Fruit fly (Drosophila melanogaster) whole organism: ENCODE data around the gene bcn92.

Experiments
- Dll ChIP-seq: fragments of >200 bp; optimal IDR thresholded peaks from 2 replicates; lab custom pipeline; 2017
- pan ChIP-seq: fragments of >200 bp; optimal IDR thresholded peaks from 2 replicates; lab custom pipeline; 2017

DNA sequence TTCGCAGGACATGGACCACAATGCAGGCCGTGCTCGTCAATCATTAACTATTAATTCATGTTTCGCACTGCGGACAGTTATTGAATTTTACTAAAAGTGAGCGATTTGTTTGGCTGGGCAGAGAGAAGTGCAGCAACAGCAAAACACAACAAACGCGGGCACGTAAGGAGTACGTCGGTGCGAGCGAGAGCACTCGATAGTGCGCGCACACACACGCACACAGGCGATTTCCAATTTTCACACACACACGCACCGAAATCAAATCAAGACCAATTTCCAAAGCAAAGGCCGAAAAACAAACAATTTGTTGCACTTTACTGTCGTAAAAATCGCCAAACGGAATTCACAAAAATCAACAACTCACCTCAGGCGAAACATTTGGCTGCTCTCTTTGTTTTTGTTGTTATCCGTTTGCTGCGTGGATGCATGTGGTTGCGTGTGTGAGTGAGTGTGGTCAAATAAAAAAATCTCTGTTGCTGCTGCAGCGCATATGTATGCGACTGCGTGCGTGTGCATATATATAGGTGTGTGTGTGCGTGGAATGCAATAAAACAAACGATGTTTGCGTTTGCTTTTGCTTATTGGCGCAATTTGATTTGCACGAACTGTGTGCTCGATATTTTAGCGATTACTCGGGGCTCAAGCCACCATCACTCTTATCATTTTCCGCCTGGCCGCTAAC is 8.6 kb upstream of the bcn92 start:
- TF ChIP-seq pan (lab: Kevin White, UChicago): no peak
- TF ChIP-seq Dll (lab: Kevin White, UChicago): peak; percentile 25
